Worm (Caenorhabditis elegans) whole organism, late embryonic: ENCODE data around the gene M02E1.3.

Source experiments
- ceh-14 ChIP-seq: sonication (generic microtip); optimal IDR thresholded peaks from 2 replicates; lab custom pipeline; 2016; ENCODE audit warnings: missing genotype, missing genetic modification characterization, missing compliant biosample characterization
- ceh-22 ChIP-seq: sonication (generic microtip); optimal IDR thresholded peaks from 2 replicates; lab custom pipeline; 2017; ENCODE audit warnings: missing biosample characterization, missing genetic modification characterization
- ceh-24 ChIP-seq: sonication (generic microtip); optimal IDR thresholded peaks from 2 replicates; lab custom pipeline; 2016; ENCODE audit warnings: mild to moderate bottlenecking, missing genetic modification characterization, missing compliant biosample characterization
- ceh-45 ChIP-seq: fragments of 200-800 bp; sonication (Bioruptor generic); IDR thresholded peaks from 2 replicates; pipeline ENCODE4 v1.3.6; 2022; ENCODE audit warnings: missing genetic modification reagents, missing genetic modification characterization, missing compliant biosample characterization
- fax-1 ChIP-seq: sonication (generic microtip); optimal IDR thresholded peaks from 2 replicates; lab custom pipeline; 2016; ENCODE audit warnings: missing genotype, missing genetic modification characterization, missing compliant biosample characterization
- hlh-15 ChIP-seq: sonication (generic microtip); optimal IDR thresholded peaks from 2 replicates; lab custom pipeline; 2016; ENCODE audit warnings: missing genetic modification characterization, missing compliant biosample characterization
- nhr-11 ChIP-seq: fragments of 150-350 bp; optimal IDR thresholded peaks from 2 replicates; lab custom pipeline; 2014; ENCODE audit warnings: missing biosample characterization, missing genetic modification characterization
- npax-4 ChIP-seq: sonication (generic microtip); optimal IDR thresholded peaks from 2 replicates; lab custom pipeline; 2016; ENCODE audit warnings: missing genetic modification characterization, missing compliant biosample characterization
- pros-1 ChIP-seq: fragments of 150-350 bp; optimal IDR thresholded peaks from 2 replicates; lab custom pipeline; 2014; ENCODE audit warnings: missing biosample characterization, missing genetic modification reagents, missing genetic modification characterization
- sox-4 ChIP-seq: sonication (generic microtip); optimal IDR thresholded peaks from 2 replicates; lab custom pipeline; 2017; ENCODE audit warnings: mild to moderate bottlenecking, missing genetic modification characterization, inconsistent platforms, missing compliant biosample characterization
- syd-9 ChIP-seq: sonication (generic microtip); optimal IDR thresholded peaks from 2 replicates; lab custom pipeline; 2016; ENCODE audit warnings: mild to moderate bottlenecking, missing genetic modification characterization, moderate library complexity, missing compliant biosample characterization
- tbx-7 ChIP-seq: sonication (generic microtip); optimal IDR thresholded peaks from 2 replicates; lab custom pipeline; 2016; ENCODE audit warnings: missing genotype, missing genetic modification characterization, missing compliant biosample characterization
- unc-55 ChIP-seq: sonication (generic microtip); optimal IDR thresholded peaks from 2 replicates; lab custom pipeline; 2017; ENCODE audit warnings: missing biosample characterization, missing genetic modification reagents, missing genetic modification characterization

DNA sequence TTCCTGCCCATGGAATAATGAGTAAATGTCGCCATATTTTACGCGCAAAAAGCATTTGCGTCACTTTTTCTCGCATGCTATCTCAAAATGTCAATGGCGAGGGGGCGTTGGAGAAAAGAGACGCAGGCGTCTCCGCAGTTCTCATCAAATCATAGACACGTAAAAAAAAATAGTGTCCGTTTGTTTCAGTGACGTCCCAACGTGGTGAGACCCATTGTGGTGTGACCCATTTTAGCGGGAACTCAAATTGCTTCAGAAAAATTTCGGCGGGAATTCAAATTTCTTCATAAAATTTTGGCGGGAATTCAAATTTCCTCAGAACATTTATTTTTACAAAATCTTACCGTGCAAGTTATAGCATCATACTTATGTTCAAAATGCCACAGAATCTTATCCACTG is 21.5 kb downstream of the M02E1.3 start:
- TF ChIP-seq hlh-15 (tag; lab: Kevin White, UChicago) (no peak), fax-1 (tag; lab: Kevin White, UChicago) (no peak), ceh-24 (no peak), syd-9 (tag; lab: Kevin White, UChicago) (no peak), pros-1 (no peak), sox-4 (tag; lab: Kevin White, UChicago) (no peak), ceh-22 (tag; lab: Kevin White, UChicago) (no peak), tbx-7 (no peak), nhr-11 (tag; lab: Kevin White, UChicago) (no peak), ceh-14 (no peak), unc-55 (no peak), npax-4 (tag; lab: Kevin White, UChicago) (no peak), ceh-45 (no peak)
